Worm (Caenorhabditis elegans): ENCODE data around the gene ufd-1.

ufd-1 gene

DNA sequence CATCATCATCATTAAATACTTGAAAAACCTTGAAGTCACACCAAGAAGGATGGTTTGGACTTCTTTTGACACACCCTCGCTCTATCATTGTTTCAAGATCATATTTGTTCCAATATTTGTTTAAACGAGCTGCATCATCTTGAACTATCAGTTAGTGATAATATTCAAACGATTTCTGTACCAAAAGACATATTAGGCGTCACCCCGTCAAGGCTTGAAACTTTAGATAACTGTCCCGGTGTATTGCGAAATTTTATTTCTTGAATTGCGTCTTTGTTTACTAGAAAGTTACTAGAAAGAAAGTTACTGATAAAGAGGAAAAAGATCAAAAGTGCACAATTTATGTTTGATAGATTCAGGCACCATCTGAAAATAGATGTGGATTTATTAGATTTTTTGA, 24.7 kb downstream of the ufd-1 start:
- no peak for TF ChIP-seq ces-1 (GFP tag; optimal IDR thresholded peaks at IDR 0.05)
- no peak for TF ChIP-seq egl-27 (tag; optimal IDR thresholded peaks at IDR 0.05)
- peak in 1 of 2 experiments; percentile 9 for TF ChIP-seq unc-62 (GFP tag; optimal IDR thresholded peaks at IDR 0.05 in 1 of 2)
- TF ChIP-seq unc-62 (tag; optimal IDR thresholded peaks at IDR 0.05), result no peak
- TF ChIP-seq ZK337.2 (GFP tag; IDR thresholded peaks at IDR 0.05), result no peak
- TF ChIP-seq ztf-11 (tag; optimal IDR thresholded peaks at IDR 0.05), result no peak
- TF ChIP-seq lin-38 (GFP tag; IDR thresholded peaks at IDR 0.05), result no peak
- peak; percentile 38 for TF ChIP-seq aha-1 (tag)
- TF ChIP-seq fkh-10 (GFP tag; optimal IDR thresholded peaks at IDR 0.05), result no peak
- TF ChIP-seq zfp-2 (tag; optimal IDR thresholded peaks at IDR 0.05), result no peak
- no peak for TF ChIP-seq spr-3 (GFP tag; optimal IDR thresholded peaks at IDR 0.05)
- TF ChIP-seq T26A8.4 (GFP tag; IDR thresholded peaks at IDR 0.05), result no peak
- TF ChIP-seq sdz-12 (GFP tag; optimal IDR thresholded peaks at IDR 0.05), result no peak
- peak; percentile 69 for TF ChIP-seq hlh-11 (tag; optimal IDR thresholded peaks at IDR 0.05)
- peak; percentile 14 for TF ChIP-seq nhr-10 (tag; optimal IDR thresholded peaks at IDR 0.05)
- TF ChIP-seq snpc-4 (tag; optimal IDR thresholded peaks at IDR 0.05), result no peak
- TF ChIP-seq duxl-1 (tag; optimal IDR thresholded peaks at IDR 0.05; ENCODE audit: poor library complexity), result no peak
- TF ChIP-seq dmd-6 (GFP tag; IDR thresholded peaks at IDR 0.05), result peak; percentile 65
- TF ChIP-seq pqm-1 (tag; optimal IDR thresholded peaks at IDR 0.05), result peak; percentile 90
- TF ChIP-seq hif-1 (tag; optimal IDR thresholded peaks at IDR 0.05), result no peak
- no peak for TF ChIP-seq Y5F2A.4 (GFP tag; optimal IDR thresholded peaks at IDR 0.05)
- no peak for TF ChIP-seq Y75B8A.6 (GFP tag; IDR thresholded peaks at IDR 0.05)
- no peak for TF ChIP-seq saeg-2 (GFP tag; IDR thresholded peaks at IDR 0.05)
- no peak for TF ChIP-seq F44E2.7 (GFP tag; IDR thresholded peaks at IDR 0.05)
- no peak for TF ChIP-seq cey-2 (tag; optimal IDR thresholded peaks at IDR 0.05; ENCODE audit: borderline replicate concordance, insufficient read depth)
- TF ChIP-seq daf-12 (tag; optimal IDR thresholded peaks at IDR 0.05), result no peak
- TF ChIP-seq hmg-1.1 (GFP tag; IDR thresholded peaks at IDR 0.05), result no peak
- no peak for TF ChIP-seq madf-5 (GFP tag; IDR thresholded peaks at IDR 0.05)
- no peak for TF ChIP-seq T20F7.1 (GFP tag; optimal IDR thresholded peaks at IDR 0.05)
- TF ChIP-seq mdl-1 (tag; optimal IDR thresholded peaks at IDR 0.05), result no peak
- no peak for TF ChIP-seq ctbp-1 (GFP tag; IDR thresholded peaks at IDR 0.05)
- no peak for TF ChIP-seq ama-1 (optimal IDR thresholded peaks at IDR 0.05)
- TF ChIP-seq nhr-28 (tag; optimal IDR thresholded peaks at IDR 0.05), result peak; percentile 31
- no peak for TF ChIP-seq nhr-77 (tag; optimal IDR thresholded peaks at IDR 0.05)
- no peak for TF ChIP-seq madf-9 (GFP tag; conservative IDR thresholded peaks at IDR 0.05)
- no peak for TF ChIP-seq R02D3.7 (tag; optimal IDR thresholded peaks at IDR 0.05)
- TF ChIP-seq ceh-82 (tag; optimal IDR thresholded peaks at IDR 0.05), result no peak
- TF ChIP-seq gei-8 (GFP tag; optimal IDR thresholded peaks at IDR 0.05), result no peak
- 0 out of 2 replicates have a peak, but pooled peaks have one; percentile 38 for TF ChIP-seq lin-1 (GFP tag; IDR thresholded peaks at IDR 0.05)
- TF ChIP-seq php-3 (GFP tag; IDR thresholded peaks at IDR 0.05), result no peak
- no peak for TF ChIP-seq F37D6.2 (tag; optimal IDR thresholded peaks at IDR 0.05)
- TF ChIP-seq zip-2 (tag; optimal IDR thresholded peaks at IDR 0.05), result no peak
- TF ChIP-seq nhr-237 (tag; optimal IDR thresholded peaks at IDR 0.05), result no peak
- TF ChIP-seq rbr-2 (tag; optimal IDR thresholded peaks at IDR 0.05), result no peak
- no peak for TF ChIP-seq nhr-41 (GFP tag; IDR thresholded peaks at IDR 0.05)
- TF ChIP-seq lin-29 (GFP tag; IDR thresholded peaks at IDR 0.05), result no peak
- TF ChIP-seq lsy-2 (tag; optimal IDR thresholded peaks at IDR 0.05), result no peak
- TF ChIP-seq nhr-76 (tag; optimal IDR thresholded peaks at IDR 0.05), result no peak
- TF ChIP-seq nhr-111 (GFP tag; optimal IDR thresholded peaks at IDR 0.05), result no peak
- TF ChIP-seq ceh-28 (tag; optimal IDR thresholded peaks at IDR 0.05), result no peak
- TF ChIP-seq dve-1 (tag; optimal IDR thresholded peaks at IDR 0.05; ENCODE audit: insufficient read depth), result peak; percentile 70
- peak; percentile 22 for TF ChIP-seq nhr-48 (tag; optimal IDR thresholded peaks at IDR 0.05)
- no peak for TF ChIP-seq dpl-1 (GFP tag; optimal IDR thresholded peaks at IDR 0.05)
